Fruit fly (Drosophila melanogaster): Measurements from ENCODE around the gene Vps60.

DNA sequence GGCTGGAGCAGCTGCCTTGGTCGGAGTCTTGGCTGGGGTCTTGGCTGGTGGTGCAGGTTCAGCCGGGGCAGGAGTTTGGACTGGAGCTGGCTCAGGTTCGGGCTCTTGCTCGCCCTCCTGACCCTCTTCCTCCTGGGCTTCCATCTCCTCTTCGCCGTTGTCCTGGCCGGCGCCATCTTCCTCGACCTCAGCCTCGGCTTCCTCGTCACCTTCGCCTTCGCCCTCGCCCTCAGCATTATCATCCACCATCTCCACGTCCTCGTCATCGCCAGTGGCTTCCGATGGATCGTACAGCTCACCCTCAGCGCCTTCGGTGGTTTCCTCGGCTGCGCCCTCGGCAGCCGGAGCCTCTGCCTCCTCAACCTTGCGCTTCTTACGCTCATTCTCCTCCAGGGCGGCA lies 17.2 kb upstream of the Vps60 start:
- no peak for TF ChIP-seq CG10274 (GFP tag; optimal IDR thresholded peaks at IDR 0.05)
- TF ChIP-seq CG18476 (GFP tag; optimal IDR thresholded peaks at IDR 0.05), result no peak
- TF ChIP-seq H2.0 (GFP tag; IDR thresholded peaks at IDR 0.05), result no peak
- no peak for TF ChIP-seq zf30C (GFP tag; optimal IDR thresholded peaks at IDR 0.05)
- TF ChIP-seq CG17612 (GFP tag; IDR thresholded peaks at IDR 0.05), result no peak
- no peak for TF ChIP-seq z (GFP tag; IDR thresholded peaks at IDR 0.05)
- no peak for TF ChIP-seq ara (GFP tag; IDR thresholded peaks at IDR 0.05)
- TF ChIP-seq CG3838 (GFP tag; optimal IDR thresholded peaks at IDR 0.05), result no peak
- no peak for TF ChIP-seq bigmax (GFP tag; optimal IDR thresholded peaks at IDR 0.05)
- no peak for TF ChIP-seq p53 (GFP tag; optimal IDR thresholded peaks at IDR 0.05)
- no peak for TF ChIP-seq Bgb (GFP tag; IDR thresholded peaks at IDR 0.05; ENCODE audit: partially characterized antibody)
- TF ChIP-seq zfh1 (GFP tag; IDR thresholded peaks at IDR 0.05), result no peak
- no peak for TF ChIP-seq Nf-YB (GFP tag; optimal IDR thresholded peaks at IDR 0.05)

Measured in whole organism, embryonic.